Worm (Caenorhabditis elegans): ENCODE results near the gene srt-15.

- no peak for TF ChIP-seq fkh-10 (GFP tag; optimal IDR thresholded peaks at IDR 0.05)
- no peak for TF ChIP-seq ceh-30 (tag; optimal IDR thresholded peaks at IDR 0.05)
- TF ChIP-seq F13H6.1 (tag; optimal IDR thresholded peaks at IDR 0.05) = no peak
These were observed 18.8 kb upstream of the srt-15 start, which contains the start of gene srt-5 for ce11 chrV:3080792-3081191.

Measured in whole organism, late embryonic.